Fruit fly (Drosophila melanogaster) S2 (cell line): Measurements from ENCODE around the gene nudC.

Experiments
- CG8478 ChIP-seq: fragments of >200 bp; optimal IDR thresholded peaks from 2 replicates; lab custom pipeline; 2018
- CTCF ChIP-seq, 2 experiments: fragments of >200 bp; optimal IDR thresholded peaks; 2 replicates each; lab custom pipeline; 2018

dm6 chr3L:16818063-16818462, 13.3 kb downstream of the nudC start:
- TF ChIP-seq CG8478 (lab: Kevin White, UChicago) (no peak), CTCF (optimal IDR thresholded peaks at IDR 0.05; lab: Kevin White, UChicago) (no peak)
